Worm (Caenorhabditis elegans): Measurements from ENCODE around the gene ssq-4.

ce11 chrIV:5037489-5037888, 21.2 kb downstream of the ssq-4 start, which contains the start of gene C09B9.1:
- TF ChIP-seq zag-1 (tag; optimal IDR thresholded peaks at IDR 0.05) (no peak), snpc-4 (tag; optimal IDR thresholded peaks at IDR 0.05) (no peak), snu-23 (GFP tag; optimal IDR thresholded peaks at IDR 0.05) (no peak), jun-1 (tag; optimal IDR thresholded peaks at IDR 0.05) (no peak), mep-1 (tag; optimal IDR thresholded peaks at IDR 0.05) (no peak), pqm-1 (tag; optimal IDR thresholded peaks at IDR 0.05) (no peak), nhr-76 (tag; optimal IDR thresholded peaks at IDR 0.05) (no peak), nhr-19 (GFP tag; conservative IDR thresholded peaks at IDR 0.05) (no peak), rnt-1 (tag; optimal IDR thresholded peaks at IDR 0.05) (no peak), lsy-2 (tag; optimal IDR thresholded peaks at IDR 0.05) (no peak), lin-15B (tag; optimal IDR thresholded peaks at IDR 0.05) (no peak), sptf-1 (tag; optimal IDR thresholded peaks at IDR 0.05) (no peak), skn-1 (tag; optimal IDR thresholded peaks at IDR 0.05) (no peak)

All from whole organism, L1 larva.